Worm (Caenorhabditis elegans) whole organism, L3 larva: ENCODE measurements around the gene ZK813.1.

Experiments
- elt-2 ChIP-seq: sonication (generic microtip); optimal IDR thresholded peaks from 2 replicates; lab custom pipeline; 2016; ENCODE audit warnings: missing genetic modification reagents, mild to moderate bottlenecking, missing genetic modification characterization, missing compliant biosample characterization
- fkh-2 ChIP-seq: fragments of 150-350 bp; optimal IDR thresholded peaks from 2 replicates; lab custom pipeline; 2014; ENCODE audit warnings: missing biosample characterization, missing genetic modification reagents, missing genetic modification characterization
- lin-39 ChIP-seq: fragments of 150-350 bp; optimal IDR thresholded peaks from 2 replicates; lab custom pipeline; 2018; ENCODE audit warnings: missing biosample characterization, missing genetic modification reagents, missing genetic modification characterization
- nhr-11 ChIP-seq: fragments of 150-350 bp; optimal IDR thresholded peaks from 2 replicates; lab custom pipeline; 2014; ENCODE audit warnings: missing biosample characterization, missing genetic modification characterization
- nhr-28 ChIP-seq: fragments of 150-350 bp; optimal IDR thresholded peaks from 2 replicates; lab custom pipeline; 2014; ENCODE audit warnings: missing biosample characterization, missing genetic modification characterization
- snpc-4 ChIP-seq: fragments of 150-350 bp; optimal IDR thresholded peaks from 2 replicates; lab custom pipeline; 2014; ENCODE audit warnings: missing biosample characterization, missing genetic modification characterization
- ztf-11 ChIP-seq: fragments of 150-350 bp; optimal IDR thresholded peaks from 2 replicates; lab custom pipeline; 2014; ENCODE audit warnings: missing biosample characterization, missing genetic modification characterization

- TF ChIP-seq lin-39 (no peak), elt-2 (tag; lab: Kevin White, UChicago) (no peak), fkh-2 (tag; lab: Kevin White, UChicago) (no peak), snpc-4 (tag; lab: Kevin White, UChicago) (no peak), ztf-11 (tag; lab: Kevin White, UChicago) (no peak), nhr-11 (tag; lab: Kevin White, UChicago) (no peak), nhr-28 (tag; lab: Kevin White, UChicago) (no peak)
Measured at ce11 chrX:3401701-3402100, 44.4 kb upstream of the ZK813.1 start, which contains the start of gene C04F6.9.
